ENCODE assay signal across 1 fruit fly cellular context in genomic region chr3R:27440628-27441027, dm6.
TF ChIP-seq lines count a peak whose summit lies in the region.

TSS of gene CG44290 (minus strand) at chr3R:27440944.

TF ChIP-seq in whole organism, embryonic, 481 proteins besides CTCF, POLR2A, EP300 and RAD21 (continued from another document and continues in another):
- TF ChIP-seq NFAT (GFP tag; IDR thresholded peaks at IDR 0.05; lab: Robert Waterston, UW) (no peak), CG16863 (GFP tag; optimal IDR thresholded peaks at IDR 0.05; lab: Kevin White, UChicago) (no peak), grau (tag; optimal IDR thresholded peaks at IDR 0.05; lab: Kevin White, UChicago) (peak; percentile 31), CG6272 (GFP tag; IDR thresholded peaks at IDR 0.05; lab: Robert Waterston, UW) (no peak), CG33213 (GFP tag; optimal IDR thresholded peaks at IDR 0.05; lab: Kevin White, UChicago) (no peak), CG4404 (GFP tag; IDR thresholded peaks at IDR 0.05; lab: Robert Waterston, UW) (peak; percentile 40; the same call in 1 of the 2 replicates), CG9876 (GFP tag; optimal IDR thresholded peaks at IDR 0.05; lab: Kevin White, UChicago) (no peak), CG4282 (GFP tag; optimal IDR thresholded peaks at IDR 0.05; lab: Kevin White, UChicago) (no peak), dati (GFP tag; IDR thresholded peaks at IDR 0.05; lab: Robert Waterston, UW) (no peak), Myb (GFP tag; optimal IDR thresholded peaks at IDR 0.05; lab: Kevin White, UChicago) (no peak), onecut (GFP tag; IDR thresholded peaks at IDR 0.05; lab: Robert Waterston, UW) (peak; percentile 42; the same call in 1 of the 2 replicates), da (GFP tag; optimal IDR thresholded peaks at IDR 0.05; lab: Kevin White, UChicago) (no peak), CG15514 (GFP tag; optimal IDR thresholded peaks at IDR 0.05; lab: Kevin White, UChicago) (no peak), cato (GFP tag; optimal IDR thresholded peaks at IDR 0.05; lab: Kevin White, UChicago; ENCODE audit: borderline replicate concordance) (no peak), luna (GFP tag; optimal IDR thresholded peaks at IDR 0.05; lab: Kevin White, UChicago) (no peak), CG33557 (GFP tag; optimal IDR thresholded peaks at IDR 0.05; lab: Kevin White, UChicago) (peak; percentile 27), mld (GFP tag; IDR thresholded peaks at IDR 0.05; lab: Robert Waterston, UW; ENCODE audit: partially characterized antibody) (no peak), CG8388 (GFP tag; optimal IDR thresholded peaks at IDR 0.05; lab: Kevin White, UChicago) (peak; percentile 43), CG43689 (GFP tag; IDR thresholded peaks at IDR 0.05; lab: Robert Waterston, UW) (no peak), CG10366 (GFP tag; IDR thresholded peaks at IDR 0.05; lab: Robert Waterston, UW) (peak; percentile 14; the same call in 1 of the 2 replicates), dan (GFP tag; IDR thresholded peaks at IDR 0.05; lab: Robert Waterston, UW) (no peak), prd (optimal IDR thresholded peaks at IDR 0.05; lab: Kevin White, UChicago) (no peak), prd (GFP tag; IDR thresholded peaks at IDR 0.05; lab: Robert Waterston, UW) (peak; percentile 66; the same call in 2 of the 3 replicates), gsb-n (tag; optimal IDR thresholded peaks at IDR 0.05; lab: Kevin White, UChicago) (peak; percentile 69), CG34422 (GFP tag; IDR thresholded peaks at IDR 0.05; lab: Robert Waterston, UW) (no peak), psq (GFP tag; optimal IDR thresholded peaks at IDR 0.05; lab: Kevin White, UChicago) (no peak), CG31388 (GFP tag; optimal IDR thresholded peaks at IDR 0.05; lab: Kevin White, UChicago) (no peak), CG14710 (tag; optimal IDR thresholded peaks at IDR 0.05; lab: Kevin White, UChicago) (peak; percentile 58), CG11456 (GFP tag; IDR thresholded peaks at IDR 0.05; lab: Robert Waterston, UW) (no peak), CG10979 (tag; optimal IDR thresholded peaks at IDR 0.05; lab: Kevin White, UChicago) (peak; percentile 85), Ssrp (tag; optimal IDR thresholded peaks at IDR 0.05; lab: Kevin White, UChicago) (peak; percentile 33), Poxn (GFP tag; IDR thresholded peaks at IDR 0.05; lab: Robert Waterston, UW) (no peak), Nf-YC (tag; optimal IDR thresholded peaks at IDR 0.05; lab: Kevin White, UChicago) (no peak), H2.0 (GFP tag; IDR thresholded peaks at IDR 0.05; lab: Robert Waterston, UW) (no peak), CG1024 (GFP tag; IDR thresholded peaks at IDR 0.05; lab: Robert Waterston, UW) (no peak), CG32767 (GFP tag; IDR thresholded peaks at IDR 0.05; lab: Robert Waterston, UW) (no peak), gem (tag; optimal IDR thresholded peaks at IDR 0.05; lab: Kevin White, UChicago) (peak; percentile 72), pnt (GFP tag; optimal IDR thresholded peaks at IDR 0.05; lab: Kevin White, UChicago) (peak; percentile 53), CG8944 (GFP tag; optimal IDR thresholded peaks at IDR 0.05; lab: Kevin White, UChicago) (no peak), CG10321 (GFP tag; IDR thresholded peaks at IDR 0.05; lab: Robert Waterston, UW) (no peak), Sox102F (GFP tag; optimal IDR thresholded peaks at IDR 0.05; lab: Kevin White, UChicago) (peak; percentile 30), sr (GFP tag; IDR thresholded peaks at IDR 0.05; lab: Robert Waterston, UW) (no peak), Xrp1 (GFP tag; IDR thresholded peaks at IDR 0.05; lab: Robert Waterston, UW) (peak; percentile 83), stwl (tag; optimal IDR thresholded peaks at IDR 0.05; lab: Kevin White, UChicago) (no peak), slou (GFP tag; optimal IDR thresholded peaks at IDR 0.05; lab: Kevin White, UChicago) (no peak), Dip2 (GFP tag; IDR thresholded peaks at IDR 0.05; lab: Robert Waterston, UW) (no peak), stc (GFP tag; IDR thresholded peaks at IDR 0.05; lab: Robert Waterston, UW) (no peak), CG13287 (GFP tag; IDR thresholded peaks at IDR 0.05; lab: Robert Waterston, UW; ENCODE audit: partially characterized antibody) (no peak), B-H1 (GFP tag; IDR thresholded peaks at IDR 0.05; lab: Robert Waterston, UW) (no peak), crp (GFP tag; optimal IDR thresholded peaks at IDR 0.05; lab: Kevin White, UChicago) (no peak), sna (GFP tag; IDR thresholded peaks at IDR 0.05; lab: Robert Waterston, UW; ENCODE audit: partially characterized antibody) (no peak), oc (tag; optimal IDR thresholded peaks at IDR 0.05; lab: Kevin White, UChicago) (peak; percentile 81), abd-A (tag; optimal IDR thresholded peaks at IDR 0.05; lab: Kevin White, UChicago) (no peak), CG1647 (GFP tag; optimal IDR thresholded peaks at IDR 0.05; lab: Kevin White, UChicago) (no peak), B-H2 (GFP tag; optimal IDR thresholded peaks at IDR 0.05; lab: Kevin White, UChicago) (no peak), Lpt (GFP tag; optimal IDR thresholded peaks at IDR 0.05; lab: Kevin White, UChicago) (no peak), CG6765 (GFP tag; optimal IDR thresholded peaks at IDR 0.05; lab: Kevin White, UChicago) (no peak), CG3163 (GFP tag; optimal IDR thresholded peaks at IDR 0.05; lab: Kevin White, UChicago) (no peak), trh (GFP tag; optimal IDR thresholded peaks at IDR 0.05; lab: Kevin White, UChicago) (no peak), scrt (GFP tag; optimal IDR thresholded peaks at IDR 0.05; lab: Kevin White, UChicago) (no peak), CG32772 (GFP tag; IDR thresholded peaks at IDR 0.05; lab: Robert Waterston, UW) (0 out of 2 replicates have a peak, but pooled peaks have one; percentile 28), run (tag; optimal IDR thresholded peaks at IDR 0.05; lab: Kevin White, UChicago) (no peak), pum (GFP tag; optimal IDR thresholded peaks at IDR 0.05; lab: Kevin White, UChicago) (peak; percentile 48), crc (GFP tag; optimal IDR thresholded peaks at IDR 0.05; lab: Kevin White, UChicago) (no peak), CG42726 (GFP tag; IDR thresholded peaks at IDR 0.05; lab: Robert Waterston, UW; ENCODE audit: partially characterized antibody) (no peak), sisA (GFP tag; IDR thresholded peaks at IDR 0.05; lab: Robert Waterston, UW) (0 out of 2 replicates have a peak, but pooled peaks have one; percentile 30), CG2712 (tag; optimal IDR thresholded peaks at IDR 0.05; lab: Kevin White, UChicago) (peak; percentile 87), CG30403 (GFP tag; optimal IDR thresholded peaks at IDR 0.05; lab: Kevin White, UChicago) (peak; percentile 31), Meics (GFP tag; optimal IDR thresholded peaks at IDR 0.05; lab: Kevin White, UChicago) (no peak), vnd (GFP tag; IDR thresholded peaks at IDR 0.05; lab: Robert Waterston, UW; ENCODE audit: partially characterized antibody) (no peak), Abd-B (GFP tag; optimal IDR thresholded peaks at IDR 0.05; lab: Kevin White, UChicago) (no peak), CG7556 (GFP tag; optimal IDR thresholded peaks at IDR 0.05; lab: Kevin White, UChicago) (peak; percentile 53), disco-r (GFP tag; optimal IDR thresholded peaks at IDR 0.05; lab: Kevin White, UChicago) (no peak), ewg (GFP tag; optimal IDR thresholded peaks at IDR 0.05; lab: Kevin White, UChicago) (peak; percentile 28), gsb (GFP tag; IDR thresholded peaks at IDR 0.05; lab: Robert Waterston, UW) (no peak), CG2116 (GFP tag; optimal IDR thresholded peaks at IDR 0.05; lab: Kevin White, UChicago) (no peak), Mes4 (GFP tag; optimal IDR thresholded peaks at IDR 0.05; lab: Kevin White, UChicago) (no peak), CG15073 (GFP tag; optimal IDR thresholded peaks at IDR 0.05; lab: Kevin White, UChicago) (no peak), Oaz (GFP tag; IDR thresholded peaks at IDR 0.05; lab: Robert Waterston, UW) (no peak), gro (GFP tag; optimal IDR thresholded peaks at IDR 0.05; lab: Kevin White, UChicago) (no peak), CG31365 (tag; optimal IDR thresholded peaks at IDR 0.05; lab: Kevin White, UChicago) (no peak), hkb (optimal IDR thresholded peaks at IDR 0.05; lab: Kevin White, UChicago) (no peak), hkb (GFP tag; IDR thresholded peaks at IDR 0.05; lab: Robert Waterston, UW) (0 out of 2 replicates have a peak, but pooled peaks have one; percentile 36), usp (GFP tag; optimal IDR thresholded peaks at IDR 0.05; lab: Kevin White, UChicago) (no peak), CG11723 (GFP tag; optimal IDR thresholded peaks at IDR 0.05; lab: Kevin White, UChicago) (no peak), sim (GFP tag; IDR thresholded peaks at IDR 0.05; lab: Robert Waterston, UW) (no peak), CG12942 (GFP tag; optimal IDR thresholded peaks at IDR 0.05; lab: Kevin White, UChicago) (no peak), Bgb (GFP tag; IDR thresholded peaks at IDR 0.05; lab: Robert Waterston, UW; ENCODE audit: partially characterized antibody) (no peak), CG8478 (optimal IDR thresholded peaks at IDR 0.05; lab: Kevin White, UChicago) (no peak), CG12104 (GFP tag; optimal IDR thresholded peaks at IDR 0.05; lab: Kevin White, UChicago) (no peak), CG13424 (tag; optimal IDR thresholded peaks at IDR 0.05; lab: Kevin White, UChicago) (peak; percentile 39), tap (tag; optimal IDR thresholded peaks at IDR 0.05; lab: Kevin White, UChicago) (peak; percentile 18), nmo (GFP tag; optimal IDR thresholded peaks at IDR 0.05; lab: Kevin White, UChicago) (peak; percentile 57), en (GFP tag; optimal IDR thresholded peaks at IDR 0.05; lab: Kevin White, UChicago) (no peak), pan (optimal IDR thresholded peaks at IDR 0.05; lab: Kevin White, UChicago) (no peak), pan (GFP tag; optimal IDR thresholded peaks at IDR 0.05 in 1 of 2, IDR thresholded peaks at IDR 0.05 in 1 of 2) (no peak), Ada2b (GFP tag; IDR thresholded peaks at IDR 0.05; lab: Robert Waterston, UW) (no peak), az2 (GFP tag; optimal IDR thresholded peaks at IDR 0.05; lab: Kevin White, UChicago) (peak; percentile 20), Lhr (GFP tag; optimal IDR thresholded peaks at IDR 0.05; lab: Kevin White, UChicago) (no peak), Jarid2 (GFP tag; optimal IDR thresholded peaks at IDR 0.05; lab: Kevin White, UChicago) (no peak), lbe (GFP tag; optimal IDR thresholded peaks at IDR 0.05; lab: Kevin White, UChicago) (no peak), jing (GFP tag; optimal IDR thresholded peaks at IDR 0.05; lab: Kevin White, UChicago) (no peak), CG2199 (GFP tag; IDR thresholded peaks at IDR 0.05; lab: Robert Waterston, UW) (no peak), CG6689 (GFP tag; IDR thresholded peaks at IDR 0.05; lab: Robert Waterston, UW) (peak; percentile 58), Asciz (GFP tag; optimal IDR thresholded peaks at IDR 0.05; lab: Kevin White, UChicago) (peak; percentile 27), schlank (tag; optimal IDR thresholded peaks at IDR 0.05; lab: Kevin White, UChicago) (no peak), sima (GFP tag; optimal IDR thresholded peaks at IDR 0.05; lab: Kevin White, UChicago) (no peak), CG1233 (GFP tag; optimal IDR thresholded peaks at IDR 0.05; lab: Kevin White, UChicago) (no peak), toy (GFP tag; IDR thresholded peaks at IDR 0.05; lab: Robert Waterston, UW) (no peak), fd64A (GFP tag; optimal IDR thresholded peaks at IDR 0.05; lab: Kevin White, UChicago) (no peak), Fer2 (tag; optimal IDR thresholded peaks at IDR 0.05; lab: Kevin White, UChicago) (no peak), Hr39 (optimal IDR thresholded peaks at IDR 0.05; lab: Kevin White, UChicago) (no peak), ara (GFP tag; IDR thresholded peaks at IDR 0.05; lab: Robert Waterston, UW) (peak; percentile 80), Optix (GFP tag; IDR thresholded peaks at IDR 0.05; lab: Robert Waterston, UW) (peak; percentile 51; the same call in 2 of the 3 replicates), Bteb2 (GFP tag; optimal IDR thresholded peaks at IDR 0.05; lab: Kevin White, UChicago) (no peak), insv (GFP tag; optimal IDR thresholded peaks at IDR 0.05; lab: Kevin White, UChicago) (no peak), tup (GFP tag; optimal IDR thresholded peaks at IDR 0.05; lab: Kevin White, UChicago) (no peak), ato (GFP tag; IDR thresholded peaks at IDR 0.05; lab: Robert Waterston, UW; ENCODE audit: partially characterized antibody) (no peak), Sin3A (optimal IDR thresholded peaks at IDR 0.05; lab: Kevin White, UChicago) (no peak), nerfin-2 (GFP tag; IDR thresholded peaks at IDR 0.05; lab: Robert Waterston, UW; ENCODE audit: partially characterized antibody) (no peak), CG13624 (GFP tag; optimal IDR thresholded peaks at IDR 0.05; lab: Kevin White, UChicago) (no peak), CG5953 (GFP tag; IDR thresholded peaks at IDR 0.05; lab: Robert Waterston, UW) (no peak), grn (GFP tag; optimal IDR thresholded peaks at IDR 0.05; lab: Kevin White, UChicago) (peak; percentile 90), shn (GFP tag; optimal IDR thresholded peaks at IDR 0.05; lab: Kevin White, UChicago) (no peak), CG8281 (tag; optimal IDR thresholded peaks at IDR 0.05; lab: Kevin White, UChicago) (no peak), CG13296 (GFP tag; optimal IDR thresholded peaks at IDR 0.05; lab: Kevin White, UChicago) (no peak), CG17186 (GFP tag; optimal IDR thresholded peaks at IDR 0.05; lab: Kevin White, UChicago) (no peak), Hsf (GFP tag; optimal IDR thresholded peaks at IDR 0.05; lab: Kevin White, UChicago) (no peak), CG11093 (GFP tag; IDR thresholded peaks at IDR 0.05; lab: Robert Waterston, UW) (0 out of 3 replicates have a peak, but pooled peaks have one; percentile 55), Ravus (GFP tag; IDR thresholded peaks at IDR 0.05; lab: Robert Waterston, UW) (no peak), NfI (GFP tag; optimal IDR thresholded peaks at IDR 0.05; lab: Kevin White, UChicago) (no peak), Blimp-1 (GFP tag; optimal IDR thresholded peaks at IDR 0.05; lab: Kevin White, UChicago) (peak; percentile 65), tin (GFP tag; optimal IDR thresholded peaks at IDR 0.05; lab: Kevin White, UChicago) (peak; percentile 44), D (optimal IDR thresholded peaks at IDR 0.05; lab: Kevin White, UChicago) (no peak), D (GFP tag; optimal IDR thresholded peaks at IDR 0.05; lab: Kevin White, UChicago) (peak; percentile 66), h (optimal IDR thresholded peaks at IDR 0.05; lab: Kevin White, UChicago) (no peak), rib (GFP tag; IDR thresholded peaks at IDR 0.05; lab: Robert Waterston, UW) (no peak)
